Worm (Caenorhabditis elegans) whole organism, young adult: ENCODE measurements around the gene W03C9.2.

Source experiments
- B0035.1 ChIP-seq: sonication (generic microtip); optimal IDR thresholded peaks from 2 replicates; lab custom pipeline; 2016; ENCODE audit warnings: missing genetic modification characterization, mild to moderate bottlenecking, missing compliant biosample characterization, missing genotype, missing genetic modification reagents
- B0336.3 ChIP-seq: fragments of 200-800 bp; sonication (Bioruptor generic); IDR thresholded peaks from 2 replicates; pipeline ENCODE4 v1.3.6; 2022; ENCODE audit warnings: missing genetic modification characterization, missing compliant biosample characterization
- C06A6.2 ChIP-seq: fragments of 200-800 bp; sonication (Bioruptor generic); conservative IDR thresholded peaks from 2 replicates; pipeline ENCODE4 v1.3.6; 2022; ENCODE audit warnings: missing genetic modification characterization, missing compliant biosample characterization
- F33H1.4 ChIP-seq: fragments of 200-800 bp; sonication (Bioruptor generic); IDR thresholded peaks from 2 replicates; pipeline ENCODE4 v1.3.6; 2022; ENCODE audit warnings: missing genetic modification reagents, missing genetic modification characterization, missing compliant biosample characterization
- F49E8.2 ChIP-seq: sonication (generic microtip); optimal IDR thresholded peaks from 3 replicates; lab custom pipeline; 2017; ENCODE audit warnings: missing genetic modification characterization, mild to moderate bottlenecking, missing compliant biosample characterization, antibody characterized with exemption, moderate library complexity; ENCODE audit not compliant: insufficient read depth
- F52B5.7 ChIP-seq: sonication (generic microtip); optimal IDR thresholded peaks from 2 replicates; lab custom pipeline; 2016; ENCODE audit warnings: mild to moderate bottlenecking, missing genetic modification characterization, missing compliant biosample characterization
- F55B11.4 ChIP-seq: sonication (generic microtip); optimal IDR thresholded peaks from 2 replicates; lab custom pipeline; 2016; ENCODE audit warnings: missing compliant biosample characterization, missing genetic modification characterization, borderline replicate concordance; ENCODE audit not compliant: insufficient read depth
- K12H6.12 ChIP-seq: fragments of 200-800 bp; sonication (Bioruptor generic); optimal IDR thresholded peaks from 2 replicates; lab custom pipeline; 2018; ENCODE audit warnings: mild to moderate bottlenecking, missing genetic modification characterization, missing compliant biosample characterization
- T07F8.4 ChIP-seq: sonication (generic microtip); optimal IDR thresholded peaks from 2 replicates; lab custom pipeline; 2016; ENCODE audit warnings: mild to moderate bottlenecking, missing genetic modification characterization, moderate library complexity, missing compliant biosample characterization
- T26A5.8 ChIP-seq: sonication (generic microtip); optimal IDR thresholded peaks from 2 replicates; lab custom pipeline; 2016; ENCODE audit warnings: missing genetic modification characterization, missing compliant biosample characterization
- Y79H2A.3 ChIP-seq: fragments of 200-800 bp; sonication (Bioruptor generic); conservative IDR thresholded peaks from 2 replicates; pipeline ENCODE4 v1.3.6; 2022; ENCODE audit warnings: missing genetic modification reagents, missing genetic modification characterization, missing compliant biosample characterization
- ZK185.1 ChIP-seq: sonication (generic microtip); optimal IDR thresholded peaks from 2 replicates; lab custom pipeline; 2016; ENCODE audit warnings: mild to moderate bottlenecking, missing genetic modification characterization, missing compliant biosample characterization; ENCODE audit not compliant: poor library complexity, severe bottlenecking
- aptf-2 ChIP-seq: fragments of 200-800 bp; sonication (Bioruptor generic); conservative IDR thresholded peaks from 2 replicates; pipeline ENCODE4 v1.3.6; 2022; ENCODE audit warnings: missing genetic modification reagents, missing genetic modification characterization, missing compliant biosample characterization
- attf-3 ChIP-seq: fragments of 200-800 bp; sonication (Bioruptor generic); conservative IDR thresholded peaks from 2 replicates; pipeline ENCODE4 v1.3.6; 2022; ENCODE audit warnings: missing genetic modification reagents, missing genetic modification characterization, missing compliant biosample characterization
- cebp-1 ChIP-seq, 2 experiments: fragments of 200-800 bp in 1 of 2; sonication (Bioruptor generic) in 1 of 2; sonication (generic microtip) in 1 of 2; IDR thresholded peaks in 1 of 2; optimal IDR thresholded peaks in 1 of 2; 2 replicates each; pipeline versions ENCODE4 v1.3.6 to Lab custom; 2017 to 2022; ENCODE audit warnings: missing compliant biosample characterization in 2 of 2, missing genetic modification characterization in 2 of 2, mild to moderate bottlenecking in 1 of 2, missing genetic modification reagents in 1 of 2, moderate library complexity in 1 of 2
- ceh-91 ChIP-seq: fragments of 200-800 bp; sonication (Bioruptor generic); IDR thresholded peaks from 2 replicates; pipeline ENCODE4 v1.3.6; 2022; ENCODE audit warnings: missing genetic modification reagents, missing genetic modification characterization, missing compliant biosample characterization
- chd-7 ChIP-seq: sonication (generic microtip); optimal IDR thresholded peaks from 2 replicates; lab custom pipeline; 2016; ENCODE audit warnings: mild to moderate bottlenecking, missing genetic modification characterization, moderate library complexity, missing compliant biosample characterization
- die-1 ChIP-seq: sonication (generic microtip); optimal IDR thresholded peaks from 2 replicates; lab custom pipeline; 2016; ENCODE audit warnings: missing genotype, mild to moderate bottlenecking, missing genetic modification characterization, missing compliant biosample characterization
- dpff-1 ChIP-seq: sonication (generic microtip); optimal IDR thresholded peaks from 2 replicates; lab custom pipeline; 2017; ENCODE audit warnings: mild to moderate bottlenecking, missing genetic modification characterization, missing compliant biosample characterization
- dpl-1 ChIP-seq: fragments of 150-350 bp; optimal IDR thresholded peaks from 2 replicates; lab custom pipeline; 2014; ENCODE audit warnings: missing biosample characterization, missing genetic modification reagents, missing genetic modification characterization
- efl-1 ChIP-seq: fragments of 150-350 bp; optimal IDR thresholded peaks from 2 replicates; lab custom pipeline; 2014; ENCODE audit warnings: missing biosample characterization, missing genetic modification reagents, missing genetic modification characterization
- ekl-4 ChIP-seq: fragments of 200-800 bp; sonication (Bioruptor generic); IDR thresholded peaks from 2 replicates; pipeline ENCODE4 v1.3.6; 2022; ENCODE audit warnings: missing genetic modification reagents, missing genetic modification characterization, missing compliant biosample characterization
- lin-35 ChIP-seq, 3 experiments: fragments of 150-350 bp in 2 of 3; sonication (generic microtip) in 1 of 3; optimal IDR thresholded peaks; 2 replicates each; lab custom pipeline; 2014 to 2018; ENCODE audit warnings: missing biosample characterization in 3 of 3, missing genetic modification characterization in 3 of 3, missing genetic modification reagents in 3 of 3
- lin-40 ChIP-seq: sonication (generic microtip); optimal IDR thresholded peaks from 2 replicates; lab custom pipeline; 2016; ENCODE audit warnings: missing genetic modification characterization, mild to moderate bottlenecking, missing compliant biosample characterization, missing genotype, missing genetic modification reagents
- lin-54 ChIP-seq: fragments of 200-800 bp; sonication (Bioruptor generic); optimal IDR thresholded peaks from 2 replicates; lab custom pipeline; 2018; ENCODE audit warnings: mild to moderate bottlenecking, missing genetic modification characterization, missing compliant biosample characterization
- lsl-1 ChIP-seq: fragments of 200-800 bp; sonication (Bioruptor generic); optimal IDR thresholded peaks from 2 replicates; lab custom pipeline; 2018; ENCODE audit warnings: mild to moderate bottlenecking, missing genetic modification characterization, moderate library complexity, missing compliant biosample characterization
- madf-6 ChIP-seq: fragments of 200-800 bp; sonication (Bioruptor generic); IDR thresholded peaks from 2 replicates; pipeline ENCODE4 v1.3.6; 2022; ENCODE audit warnings: missing genetic modification reagents, missing genetic modification characterization, missing compliant biosample characterization
- madf-8 ChIP-seq: fragments of 200-800 bp; sonication (Bioruptor generic); conservative IDR thresholded peaks from 2 replicates; pipeline ENCODE4 v1.3.6; 2022; ENCODE audit warnings: missing genetic modification reagents, missing genetic modification characterization, missing compliant biosample characterization
- mcd-1 ChIP-seq: fragments of 200-800 bp; sonication (Bioruptor generic); IDR thresholded peaks from 2 replicates; pipeline ENCODE4 v1.3.6; 2022; ENCODE audit warnings: missing genetic modification reagents, missing genetic modification characterization, missing compliant biosample characterization
- mes-4 ChIP-seq: sonication (generic microtip); optimal IDR thresholded peaks from 2 replicates; lab custom pipeline; 2016; ENCODE audit warnings: missing genotype, missing genetic modification characterization, missing compliant biosample characterization
- repo-1 ChIP-seq: sonication (generic microtip); optimal IDR thresholded peaks from 2 replicates; lab custom pipeline; 2017; ENCODE audit warnings: mild to moderate bottlenecking, missing genetic modification characterization, missing compliant biosample characterization
- tbp1 ChIP-seq: fragments of 200-800 bp; sonication (Bioruptor generic); optimal IDR thresholded peaks from 2 replicates; lab custom pipeline; 2018; ENCODE audit warnings: mild to moderate bottlenecking, missing genetic modification characterization, missing compliant biosample characterization
- xnd-1 ChIP-seq: sonication (generic microtip); optimal IDR thresholded peaks from 2 replicates; lab custom pipeline; 2016; ENCODE audit warnings: missing genotype, missing genetic modification reagents, missing genetic modification characterization, missing compliant biosample characterization
- ztf-25 ChIP-seq: fragments of 200-800 bp; sonication (Bioruptor generic); IDR thresholded peaks from 2 replicates; pipeline ENCODE4 v1.3.6; 2022; ENCODE audit warnings: missing genetic modification reagents, missing genetic modification characterization, missing compliant biosample characterization

Gene W03C9.2

DNA sequence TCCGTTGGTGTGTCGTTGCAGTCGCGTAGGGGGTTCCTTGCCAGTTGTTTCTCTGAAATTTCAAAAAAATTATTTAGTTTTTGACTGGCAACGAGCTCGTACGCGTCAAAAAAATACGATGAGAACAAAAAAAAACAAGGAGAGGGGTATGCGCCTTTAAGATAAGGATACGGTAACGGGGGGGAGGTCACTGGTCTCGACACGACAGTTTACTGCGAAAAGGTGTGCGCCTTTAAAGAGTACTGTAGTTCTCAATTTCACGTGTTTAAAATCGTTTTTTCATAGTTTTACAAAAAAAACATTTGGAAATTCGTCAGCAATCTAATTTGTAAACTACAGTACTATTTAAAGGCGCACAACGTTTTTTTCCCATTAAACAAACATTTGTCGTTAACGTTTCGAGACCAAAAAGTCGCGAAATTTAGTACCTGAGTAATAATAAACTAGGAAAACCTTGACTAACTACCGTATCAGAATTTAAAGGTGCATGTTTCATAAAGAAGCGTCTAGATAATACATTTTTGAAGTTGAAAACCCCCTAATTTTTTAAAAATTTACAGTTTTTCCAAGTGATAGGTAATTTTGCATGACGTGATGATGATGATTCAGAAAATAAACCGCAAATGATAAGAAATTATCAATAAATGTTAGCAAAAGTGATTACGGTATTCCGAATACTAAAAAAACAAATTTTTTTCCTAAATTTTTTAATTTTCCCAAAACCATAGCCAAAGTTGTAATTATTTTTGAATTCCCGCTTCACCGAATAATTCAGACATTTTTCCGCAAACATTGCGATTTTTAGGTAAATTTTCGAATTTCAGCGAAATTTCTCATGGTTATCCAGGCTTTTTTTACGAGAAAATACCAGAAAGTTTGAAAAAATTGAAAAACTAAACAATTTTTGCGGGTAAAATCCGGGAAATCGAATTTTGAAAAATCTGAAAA lies 12.2 kb downstream of the W03C9.2 start (continued):
- TF ChIP-seq ekl-4 (no peak; the same call in 1 of the 2 replicates), C06A6.2 (GFP tag; lab: Robert Waterston, UW) (no peak), efl-1 (peak; percentile 33), ceh-91 (GFP tag; lab: Robert Waterston, UW) (peak; percentile 59), chd-7 (tag; lab: Kevin White, UChicago) (peak; percentile 68), lin-35 (GFP tag; optimal IDR thresholded peaks at IDR 0.05; lab: Kevin White, UChicago) (peak in 1 of 3 experiments; percentile 22), F55B11.4 (no peak), cebp-1 (GFP tag; IDR thresholded peaks at IDR 0.05; lab: Robert Waterston, UW) (no peak), cebp-1 (tag; optimal IDR thresholded peaks at IDR 0.05; lab: Kevin White, UChicago) (peak; percentile 74), T26A5.8 (no peak), Y79H2A.3 (GFP tag; lab: Robert Waterston, UW) (0 out of 2 replicates have a peak, but pooled peaks have one; percentile 32), ztf-25 (no peak), xnd-1 (peak; percentile 65), lin-54 (GFP tag; lab: Kevin White, UChicago) (peak; percentile 50), B0035.1 (tag; lab: Kevin White, UChicago) (peak; percentile 33), lsl-1 (GFP tag; lab: Kevin White, UChicago) (peak; percentile 89), B0336.3 (GFP tag; lab: Robert Waterston, UW) (peak; percentile 42), attf-3 (GFP tag; lab: Robert Waterston, UW) (0 out of 2 replicates have a peak, but pooled peaks have one; percentile 28), die-1 (tag; lab: Kevin White, UChicago) (no peak), ZK185.1 (tag; lab: Kevin White, UChicago) (peak; percentile 43), madf-8 (GFP tag; lab: Robert Waterston, UW) (peak; percentile 74), dpff-1 (tag; lab: Kevin White, UChicago) (peak; percentile 70), repo-1 (tag; lab: Kevin White, UChicago) (peak; percentile 36), K12H6.12 (peak; percentile 32), aptf-2 (GFP tag; lab: Robert Waterston, UW) (0 out of 2 replicates have a peak, but pooled peaks have one; percentile 19), F49E8.2 (no peak), dpl-1 (peak; percentile 8), F52B5.7 (peak; percentile 12), lin-40 (tag; lab: Kevin White, UChicago) (peak; percentile 47)

ce11 chrII:11976727-11977259 lies 14.6 kb downstream of the W03C9.2 start:
- TF ChIP-seq lin-35 (GFP tag; optimal IDR thresholded peaks at IDR 0.05; lab: Kevin White, UChicago) (peak in 1 of 3 experiments; percentile 4), madf-6 (GFP tag; lab: Robert Waterston, UW) (no peak), mcd-1 (no peak), tbp1 (GFP tag; lab: Kevin White, UChicago) (no peak), mes-4 (tag; lab: Kevin White, UChicago) (no peak), F33H1.4 (GFP tag; lab: Robert Waterston, UW) (no peak), T07F8.4 (tag; lab: Kevin White, UChicago) (no peak)
- TF ChIP-seq, all 124 proteins: peak for 1
